Fruit fly (Drosophila melanogaster): ENCODE results near the gene CG13930.

Gene CG13930

DNA sequence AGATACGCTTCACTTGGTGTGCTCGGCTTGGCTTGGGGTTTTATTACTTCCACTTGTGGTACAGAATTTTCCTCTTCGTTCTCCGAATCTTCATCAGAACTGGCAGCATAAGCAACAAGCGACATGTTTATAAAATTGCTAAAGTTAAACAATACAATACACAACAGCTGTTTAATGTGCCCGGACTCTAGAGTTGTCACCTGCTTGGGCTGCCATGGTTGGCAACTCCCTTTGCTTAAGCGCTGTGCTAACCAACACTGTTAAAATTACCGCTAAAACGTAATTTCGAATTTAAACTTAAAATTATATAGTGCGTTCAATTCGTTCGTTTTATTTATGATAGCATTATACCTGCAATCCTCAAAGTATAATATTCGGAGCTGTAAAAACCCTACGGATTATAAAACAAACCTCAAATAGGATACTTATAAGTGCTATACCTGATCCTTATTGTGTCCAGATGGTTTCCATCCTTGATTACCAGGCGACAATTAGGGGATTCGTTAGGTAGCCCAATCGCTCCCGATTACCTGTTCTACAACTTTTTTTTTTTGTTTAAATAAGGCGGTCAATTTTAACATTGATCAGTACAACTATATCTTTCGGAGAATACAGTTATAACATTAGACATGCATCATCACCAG lies 25.1 kb downstream of the CG13930 start, which contains the start of the genes CG17249 and Bro:
Gene CG17249 (minus strand): TSS at position 189 of the 644 bp plus-strand sequence.
Gene Bro (plus strand): TSS at position 594 of the 644 bp plus-strand sequence.
- TF ChIP-seq CG15710 (tag; optimal IDR thresholded peaks at IDR 0.05) (peak; percentile 83), CG32121 (GFP tag; IDR thresholded peaks at IDR 0.05) (no peak)

DNA sequence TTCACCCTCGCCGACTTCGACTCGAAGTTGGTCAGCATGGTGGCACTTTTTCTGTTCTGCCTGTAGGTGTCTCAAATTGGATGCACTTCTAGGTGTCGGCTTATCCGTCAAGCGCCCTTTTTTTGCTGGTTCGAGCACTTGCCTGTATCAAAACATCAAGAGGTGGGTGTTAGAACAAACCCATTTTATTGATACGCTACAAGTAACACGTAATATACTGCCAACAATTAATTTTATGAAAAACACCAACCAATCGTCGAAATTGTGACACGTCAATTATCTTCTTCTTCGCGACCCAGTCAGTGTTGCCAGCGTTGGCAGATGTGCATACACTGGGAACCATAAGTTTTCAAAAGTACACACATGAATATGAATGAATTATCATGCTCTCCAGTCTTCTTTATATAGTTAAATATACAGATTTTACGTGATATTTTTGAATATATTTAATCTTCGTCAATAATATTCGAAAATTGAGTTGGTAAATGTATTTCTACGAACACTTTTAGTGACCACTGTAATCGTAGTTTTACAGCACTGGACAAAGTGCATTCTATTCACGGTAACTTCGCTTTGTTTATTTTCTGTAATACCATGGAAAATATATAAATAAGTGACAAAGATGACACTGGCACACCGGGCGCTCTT lies 27.5 kb downstream of the CG13930 start, which contains the start of the genes alphaCOP and CG13919:
Gene alphaCOP (minus strand): TSS at position 280 of the 648 bp plus-strand sequence.
Gene CG13919 (plus strand): TSS at position 548 of the 648 bp plus-strand sequence.
- TF ChIP-seq EcR (GFP tag; optimal IDR thresholded peaks at IDR 0.05), result peak; percentile 53
- peak; percentile 95 for TF ChIP-seq CG8301 (tag; optimal IDR thresholded peaks at IDR 0.05)
- TF ChIP-seq fd96Ca (GFP tag; IDR thresholded peaks at IDR 0.05), result peak; percentile 95
- TF ChIP-seq CG8159 (tag; optimal IDR thresholded peaks at IDR 0.05), result peak; percentile 96
- TF ChIP-seq gl (tag; optimal IDR thresholded peaks at IDR 0.05), result peak; percentile 92
- TF ChIP-seq CG13204 (GFP tag; optimal IDR thresholded peaks at IDR 0.05), result no peak
- TF ChIP-seq Ets98B (GFP tag; IDR thresholded peaks at IDR 0.05), result peak; percentile 98
- peak; percentile 95 for TF ChIP-seq CG9948 (tag; optimal IDR thresholded peaks at IDR 0.05)
- peak; percentile 98 for TF ChIP-seq CG15710 (tag; optimal IDR thresholded peaks at IDR 0.05)
- peak; percentile 98 for TF ChIP-seq Snoo (tag; optimal IDR thresholded peaks at IDR 0.05)
- TF ChIP-seq CG12605 (GFP tag; IDR thresholded peaks at IDR 0.05), result peak; percentile 95
- peak; percentile 94 for TF ChIP-seq CG14655 (GFP tag; optimal IDR thresholded peaks at IDR 0.05)
- peak; percentile 95 for TF ChIP-seq CG17806 (tag; optimal IDR thresholded peaks at IDR 0.05)
- peak; percentile 98 for TF ChIP-seq Pif1B (GFP tag; optimal IDR thresholded peaks at IDR 0.05)
- TF ChIP-seq CG32121 (GFP tag; IDR thresholded peaks at IDR 0.05), result peak; percentile 98
- peak; percentile 96 for TF ChIP-seq rn (GFP tag; IDR thresholded peaks at IDR 0.05)
- peak; percentile 97 for TF ChIP-seq CG34367 (tag; optimal IDR thresholded peaks at IDR 0.05)
- peak; percentile 91 for TF ChIP-seq CG10348 (GFP tag; IDR thresholded peaks at IDR 0.05)
- TF ChIP-seq CG4496 (GFP tag; IDR thresholded peaks at IDR 0.05), result peak; percentile 98
- peak; percentile 99 for TF ChIP-seq Pif1A (GFP tag; optimal IDR thresholded peaks at IDR 0.05)
- no peak for TF ChIP-seq D1 (tag; optimal IDR thresholded peaks at IDR 0.05)

DNA sequence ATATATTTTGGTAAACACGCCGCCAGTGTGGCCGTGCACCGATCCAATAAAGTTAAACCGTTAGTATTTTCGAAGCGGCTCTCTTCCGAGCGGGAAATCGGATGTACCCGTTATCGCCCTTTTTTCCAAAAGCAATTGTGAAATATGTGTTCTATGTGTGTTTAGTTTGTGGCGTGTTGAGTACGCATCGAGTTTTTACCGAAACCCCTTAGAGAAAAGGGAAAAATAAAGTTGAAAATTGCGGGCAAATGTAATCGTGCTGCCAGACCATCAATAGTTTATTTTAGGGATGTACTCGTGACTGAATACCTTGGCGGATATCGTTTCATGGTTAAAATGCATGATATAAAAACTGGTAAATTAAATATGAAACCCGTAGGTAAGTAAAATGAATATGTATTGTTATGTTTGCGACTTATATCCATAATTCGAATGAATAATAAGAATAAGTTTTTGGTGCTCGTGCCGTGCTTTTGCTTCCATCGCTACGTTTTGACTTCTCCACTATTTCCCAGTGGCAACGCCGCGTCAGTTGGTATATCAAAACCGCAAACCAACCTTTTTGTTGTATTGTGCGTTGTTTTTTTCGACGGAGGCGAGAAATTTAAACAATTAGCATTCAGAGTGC lies 33.2 kb downstream of the CG13930 start, which contains the start of the genes Mettl2 and Bgb:
Gene Mettl2 (minus strand): TSS at position 51 of the 628 bp plus-strand sequence.
Gene Bgb (plus strand): TSS at position 527 of the 628 bp plus-strand sequence.
- TF ChIP-seq CG10348 (GFP tag; IDR thresholded peaks at IDR 0.05) (no peak), CG34367 (tag; optimal IDR thresholded peaks at IDR 0.05) (peak; percentile 31), fd96Ca (GFP tag; IDR thresholded peaks at IDR 0.05) (peak; percentile 50; the same call in 1 of the 3 replicates), CG14655 (GFP tag; optimal IDR thresholded peaks at IDR 0.05) (no peak), Snoo (tag; optimal IDR thresholded peaks at IDR 0.05) (peak; percentile 66), Ets98B (GFP tag; IDR thresholded peaks at IDR 0.05) (peak; percentile 57; the same call in 1 of the 2 replicates), D1 (tag; optimal IDR thresholded peaks at IDR 0.05) (no peak), Pif1A (GFP tag; optimal IDR thresholded peaks at IDR 0.05) (no peak), CG15710 (tag; optimal IDR thresholded peaks at IDR 0.05) (peak; percentile 68), CG9948 (tag; optimal IDR thresholded peaks at IDR 0.05) (peak; percentile 69), CG32121 (GFP tag; IDR thresholded peaks at IDR 0.05) (no peak; the same call in 1 of the 2 replicates), CG4496 (GFP tag; IDR thresholded peaks at IDR 0.05) (peak; percentile 84), CG13204 (GFP tag; optimal IDR thresholded peaks at IDR 0.05) (no peak), EcR (GFP tag; optimal IDR thresholded peaks at IDR 0.05) (no peak), CG8301 (tag; optimal IDR thresholded peaks at IDR 0.05) (no peak), CG17806 (tag; optimal IDR thresholded peaks at IDR 0.05) (peak; percentile 66), Pif1B (GFP tag; optimal IDR thresholded peaks at IDR 0.05) (no peak), CG12605 (GFP tag; IDR thresholded peaks at IDR 0.05) (0 out of 2 replicates have a peak, but pooled peaks have one; percentile 33), rn (GFP tag; IDR thresholded peaks at IDR 0.05) (peak; percentile 57), CG8159 (tag; optimal IDR thresholded peaks at IDR 0.05) (peak; percentile 75), gl (tag; optimal IDR thresholded peaks at IDR 0.05) (no peak)

DNA sequence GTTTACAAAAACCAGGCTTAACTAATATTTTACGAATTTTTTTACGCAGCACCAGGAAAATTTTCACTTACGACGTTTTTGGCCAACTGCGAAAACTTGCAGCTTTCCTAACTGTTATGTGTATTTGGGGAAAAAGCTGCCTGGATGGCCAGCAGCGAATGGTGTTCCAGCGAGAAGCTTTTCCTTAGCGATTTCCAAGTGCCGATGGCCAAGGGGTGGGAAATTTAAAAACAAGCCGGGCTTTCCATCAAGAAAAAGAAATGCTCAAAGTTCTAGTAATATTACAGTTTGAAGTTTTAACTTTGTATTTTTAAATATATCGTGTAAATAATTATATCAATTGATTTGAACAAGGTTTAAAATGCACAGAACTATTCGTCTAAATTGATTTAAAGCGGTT lies 34.9 kb downstream of the CG13930 start, which contains the start of gene nSyb:
Gene nSyb (minus strand): TSS at position 101 of the 400 bp plus-strand sequence.
- no peak for TF ChIP-seq EcR (GFP tag; optimal IDR thresholded peaks at IDR 0.05)
- TF ChIP-seq CG8301 (tag; optimal IDR thresholded peaks at IDR 0.05), result no peak
- no peak for TF ChIP-seq CG17806 (tag; optimal IDR thresholded peaks at IDR 0.05)
- no peak for TF ChIP-seq CG12605 (GFP tag; IDR thresholded peaks at IDR 0.05)
- TF ChIP-seq Pif1A (GFP tag; optimal IDR thresholded peaks at IDR 0.05), result no peak
- no peak for TF ChIP-seq Snoo (tag; optimal IDR thresholded peaks at IDR 0.05)
- no peak for TF ChIP-seq rn (GFP tag; IDR thresholded peaks at IDR 0.05)
- TF ChIP-seq Pif1B (GFP tag; optimal IDR thresholded peaks at IDR 0.05), result no peak
- TF ChIP-seq CG34367 (tag; optimal IDR thresholded peaks at IDR 0.05), result no peak
- no peak for TF ChIP-seq CG4496 (GFP tag; IDR thresholded peaks at IDR 0.05)
- TF ChIP-seq CG14655 (GFP tag; optimal IDR thresholded peaks at IDR 0.05), result no peak
- no peak for TF ChIP-seq CG15710 (tag; optimal IDR thresholded peaks at IDR 0.05)
- TF ChIP-seq gl (tag; optimal IDR thresholded peaks at IDR 0.05), result no peak

DNA sequence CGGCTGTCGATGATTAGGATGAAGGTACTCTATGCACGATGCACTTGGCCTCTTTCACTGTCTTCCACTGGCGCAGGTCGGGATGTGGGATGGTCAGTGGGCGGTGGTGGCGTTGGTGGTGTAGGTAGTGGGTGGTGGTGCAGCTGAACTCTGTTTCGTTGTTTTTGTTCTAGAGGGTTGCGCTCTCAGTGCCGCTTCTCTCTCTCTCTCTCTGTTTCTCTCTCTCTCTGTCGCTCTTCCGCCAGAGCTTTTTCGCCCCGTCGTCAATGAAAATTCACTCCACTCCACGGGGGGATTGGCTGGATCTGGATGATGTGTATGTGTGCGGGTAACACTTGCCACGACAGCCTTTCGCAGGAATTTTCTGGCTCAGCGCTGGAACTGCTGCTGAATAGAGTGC lies 35.6 kb downstream of the CG13930 start:
- TF ChIP-seq D1 (tag; optimal IDR thresholded peaks at IDR 0.05) (no peak), CG13204 (GFP tag; optimal IDR thresholded peaks at IDR 0.05) (no peak), CG15710 (tag; optimal IDR thresholded peaks at IDR 0.05) (no peak), CG12605 (GFP tag; IDR thresholded peaks at IDR 0.05) (no peak), gl (tag; optimal IDR thresholded peaks at IDR 0.05) (no peak), CG34367 (tag; optimal IDR thresholded peaks at IDR 0.05) (no peak), CG17806 (tag; optimal IDR thresholded peaks at IDR 0.05) (no peak), CG9948 (tag; optimal IDR thresholded peaks at IDR 0.05) (no peak)
